Worm (Caenorhabditis elegans) whole organism, young adult: ENCODE results near the gene T27A10.2.

Experiments used
- B0035.1 ChIP-seq: sonication (generic microtip); optimal IDR thresholded peaks from 2 replicates; lab custom pipeline; 2016; ENCODE audit warnings: missing genetic modification characterization, mild to moderate bottlenecking, missing compliant biosample characterization, missing genotype, missing genetic modification reagents
- B0261.1 ChIP-seq: sonication (generic microtip); optimal IDR thresholded peaks from 2 replicates; lab custom pipeline; 2016; ENCODE audit warnings: mild to moderate bottlenecking, missing genetic modification characterization, moderate library complexity, missing compliant biosample characterization
- D2030.7 ChIP-seq: fragments of 200-800 bp; sonication (Bioruptor generic); IDR thresholded peaks from 2 replicates; pipeline ENCODE4 v1.3.6; 2022; ENCODE audit warnings: missing genetic modification reagents, missing genetic modification characterization, missing compliant biosample characterization
- F23B12.7 ChIP-seq: sonication (generic microtip); optimal IDR thresholded peaks from 2 replicates; lab custom pipeline; 2017; ENCODE audit warnings: missing genetic modification characterization, mild to moderate bottlenecking, missing compliant biosample characterization, antibody characterized with exemption, moderate library complexity; ENCODE audit not compliant: insufficient read depth
- K11D2.4 ChIP-seq: fragments of 200-800 bp; sonication (Bioruptor generic); IDR thresholded peaks from 2 replicates; pipeline ENCODE4 v1.3.6; 2022; ENCODE audit warnings: missing genetic modification reagents, missing genetic modification characterization, missing compliant biosample characterization
- ama-1 ChIP-seq, 3 experiments: fragments of 150-350 bp in 1 of 3; sonication (generic microtip) in 2 of 3; optimal IDR thresholded peaks; 2 replicates each; lab custom pipeline; 2014 to 2018; ENCODE audit warnings: missing biosample characterization in 2 of 3, missing genetic modification characterization in 2 of 3, missing genetic modification reagents in 2 of 3
- atf-7 ChIP-seq: sonication (generic microtip); optimal IDR thresholded peaks from 2 replicates; lab custom pipeline; 2017; ENCODE audit warnings: mild to moderate bottlenecking, missing genetic modification characterization, missing compliant biosample characterization
- ceh-100 ChIP-seq: fragments of 200-800 bp; sonication (Bioruptor generic); IDR thresholded peaks from 2 replicates; pipeline ENCODE4 v1.3.6; 2022; ENCODE audit warnings: missing genetic modification reagents, missing genetic modification characterization, missing compliant biosample characterization
- ceh-27 ChIP-seq: fragments of 200-800 bp; sonication (Bioruptor generic); optimal IDR thresholded peaks from 2 replicates; lab custom pipeline; 2018; ENCODE audit warnings: mild to moderate bottlenecking, missing genetic modification characterization, moderate library complexity, missing compliant biosample characterization
- ceh-40 ChIP-seq: fragments of 200-800 bp; sonication (Bioruptor generic); IDR thresholded peaks from 2 replicates; pipeline ENCODE4 v1.3.6; 2022; ENCODE audit warnings: missing genetic modification characterization, missing compliant biosample characterization
- ceh-91 ChIP-seq: fragments of 200-800 bp; sonication (Bioruptor generic); IDR thresholded peaks from 2 replicates; pipeline ENCODE4 v1.3.6; 2022; ENCODE audit warnings: missing genetic modification reagents, missing genetic modification characterization, missing compliant biosample characterization
- dox-1 ChIP-seq: fragments of 200-800 bp; sonication (Bioruptor generic); IDR thresholded peaks from 2 replicates; pipeline ENCODE4 v1.3.6; 2022; ENCODE audit warnings: missing genetic modification reagents, missing genetic modification characterization, missing compliant biosample characterization
- egrh-3 ChIP-seq: fragments of 200-800 bp; sonication (Bioruptor generic); IDR thresholded peaks from 2 replicates; pipeline ENCODE4 v1.3.6; 2022; ENCODE audit warnings: missing genetic modification reagents, missing genetic modification characterization, missing compliant biosample characterization
- ets-4 ChIP-seq: fragments of 200-800 bp; sonication (Bioruptor generic); optimal IDR thresholded peaks from 2 replicates; lab custom pipeline; 2018; ENCODE audit warnings: mild to moderate bottlenecking, missing genetic modification characterization, missing compliant biosample characterization
- gei-17 ChIP-seq: fragments of 200-800 bp; sonication (Bioruptor generic); optimal IDR thresholded peaks from 2 replicates; lab custom pipeline; 2018; ENCODE audit warnings: mild to moderate bottlenecking, missing genetic modification characterization, missing compliant biosample characterization
- hlh-12 ChIP-seq: sonication (generic microtip); optimal IDR thresholded peaks from 2 replicates; lab custom pipeline; 2016; ENCODE audit warnings: missing genetic modification characterization, missing compliant biosample characterization
- hsf-1 ChIP-seq: fragments of 200-800 bp; sonication (Bioruptor generic); IDR thresholded peaks from 2 replicates; pipeline ENCODE4 v1.3.6; 2022; ENCODE audit warnings: missing genetic modification reagents, missing genetic modification characterization, missing compliant biosample characterization
- lag-1 ChIP-seq: fragments of 200-800 bp; sonication (Bioruptor generic); IDR thresholded peaks from 2 replicates; pipeline ENCODE4 v1.3.6; 2022; ENCODE audit warnings: missing genetic modification reagents, missing genetic modification characterization, missing compliant biosample characterization
- let-526 ChIP-seq: fragments of 200-800 bp; sonication (Bioruptor generic); IDR thresholded peaks from 2 replicates; pipeline ENCODE4 v1.3.6; 2022; ENCODE audit warnings: missing genetic modification reagents, missing genetic modification characterization, missing compliant biosample characterization
- let-607 ChIP-seq, 2 experiments: fragments of 200-800 bp in 1 of 2; sonication (Bioruptor generic) in 1 of 2; sonication (generic microtip) in 1 of 2; optimal IDR thresholded peaks; 2 replicates each; lab custom pipeline; 2016 to 2018; ENCODE audit warnings: mild to moderate bottlenecking in 2 of 2, missing compliant biosample characterization in 2 of 2, missing genetic modification characterization in 2 of 2, moderate library complexity in 2 of 2, missing genotype in 1 of 2
- madf-10 ChIP-seq: sonication (generic microtip); optimal IDR thresholded peaks from 2 replicates; lab custom pipeline; 2016; ENCODE audit warnings: mild to moderate bottlenecking, missing genetic modification characterization, missing compliant biosample characterization
- madf-6 ChIP-seq: fragments of 200-800 bp; sonication (Bioruptor generic); IDR thresholded peaks from 2 replicates; pipeline ENCODE4 v1.3.6; 2022; ENCODE audit warnings: missing genetic modification reagents, missing genetic modification characterization, missing compliant biosample characterization
- nfya-2 ChIP-seq: fragments of 200-800 bp; sonication (Bioruptor generic); IDR thresholded peaks from 2 replicates; pipeline ENCODE4 v1.3.6; 2022; ENCODE audit warnings: missing genetic modification reagents, missing genetic modification characterization, missing compliant biosample characterization
- nhr-179 ChIP-seq: sonication (generic microtip); optimal IDR thresholded peaks from 2 replicates; lab custom pipeline; 2016; ENCODE audit warnings: mild to moderate bottlenecking, missing genetic modification characterization, missing compliant biosample characterization
- nhr-80 ChIP-seq: sonication (generic microtip); optimal IDR thresholded peaks from 2 replicates; lab custom pipeline; 2016; ENCODE audit warnings: missing genetic modification characterization, missing compliant biosample characterization
- nhr-90 ChIP-seq: sonication (generic microtip); optimal IDR thresholded peaks from 2 replicates; lab custom pipeline; 2016; ENCODE audit warnings: missing genotype, mild to moderate bottlenecking, missing genetic modification characterization, missing compliant biosample characterization
- pbrm-1 ChIP-seq: fragments of 200-800 bp; sonication (Bioruptor generic); IDR thresholded peaks from 2 replicates; pipeline ENCODE4 v1.3.6; 2022; ENCODE audit warnings: missing genetic modification reagents, missing genetic modification characterization, missing compliant biosample characterization
- pha-4 ChIP-seq: fragments of 150-350 bp; sonication (generic microtip); optimal IDR thresholded peaks from 2 replicates; lab custom pipeline; 2014; ENCODE audit warnings: missing biosample characterization, missing genetic modification reagents, missing genetic modification characterization
- sdz-38 ChIP-seq: sonication (generic microtip); optimal IDR thresholded peaks from 2 replicates; lab custom pipeline; 2016; ENCODE audit warnings: missing genotype, missing genetic modification characterization, missing compliant biosample characterization
- snpc-1.3 ChIP-seq: sonication (generic microtip); optimal IDR thresholded peaks from 2 replicates; lab custom pipeline; 2017; ENCODE audit warnings: missing genetic modification characterization, mild to moderate bottlenecking, missing compliant biosample characterization, antibody characterized with exemption, moderate library complexity, missing genotype, missing genetic modification reagents; ENCODE audit not compliant: insufficient read depth
- tbp1 ChIP-seq: fragments of 200-800 bp; sonication (Bioruptor generic); optimal IDR thresholded peaks from 2 replicates; lab custom pipeline; 2018; ENCODE audit warnings: mild to moderate bottlenecking, missing genetic modification characterization, missing compliant biosample characterization
- zim-3 ChIP-seq: sonication (generic microtip); optimal IDR thresholded peaks from 2 replicates; lab custom pipeline; 2017; ENCODE audit warnings: mild to moderate bottlenecking, missing genetic modification characterization, moderate library complexity, missing compliant biosample characterization
- ztf-28 ChIP-seq: fragments of 200-800 bp; sonication (Bioruptor generic); IDR thresholded peaks from 2 replicates; pipeline ENCODE4 v1.3.6; 2022; ENCODE audit warnings: missing genetic modification reagents, missing genetic modification characterization, missing compliant biosample characterization

Gene T27A10.2

ce11 chrX:3605727-3606126, 20.0 kb downstream of the T27A10.2 start, which contains the start of gene C18B2.4 (continued):
- TF ChIP-seq B0261.1 (tag; lab: Kevin White, UChicago): no peak

ce11 chrX:3610442-3610841, 24.7 kb downstream of the T27A10.2 start:
- TF ChIP-seq tbp1 (GFP tag; lab: Kevin White, UChicago): no peak

- TF ChIP-seq egrh-3 (GFP tag; lab: Robert Waterston, UW) (no peak), dox-1 (GFP tag; lab: Robert Waterston, UW) (peak; percentile 74), let-526 (GFP tag; lab: Robert Waterston, UW) (peak; percentile 74), madf-10 (tag; lab: Kevin White, UChicago) (no peak), let-607 (tag; optimal IDR thresholded peaks at IDR 0.05; lab: Kevin White, UChicago) (peak; percentile 19 to 82), nhr-80 (tag; lab: Kevin White, UChicago) (peak; percentile 98), ets-4 (peak; percentile 80)
Measured at ce11 chrX:3611042-3611623, 25.4 kb downstream of the T27A10.2 start, which contains the start of gene C18B2.5. Gene C18B2.5, minus strand, starts transcription at chrX:3611092.

ce11 chrX:3611740-3612139, 26.0 kb downstream of the T27A10.2 start:
- TF ChIP-seq B0035.1 (tag; lab: Kevin White, UChicago) (no peak), D2030.7 (GFP tag; lab: Robert Waterston, UW) (no peak), ztf-28 (GFP tag; lab: Robert Waterston, UW) (no peak), B0261.1 (tag; lab: Kevin White, UChicago) (no peak), hlh-12 (no peak), F23B12.7 (tag; lab: Kevin White, UChicago) (no peak), nhr-179 (no peak), ceh-40 (no peak), ama-1 (optimal IDR thresholded peaks at IDR 0.05; lab: Kevin White, UChicago) (no peak), ama-1 (GFP tag; optimal IDR thresholded peaks at IDR 0.05; lab: Kevin White, UChicago) (no peak), K11D2.4 (GFP tag; lab: Robert Waterston, UW) (no peak), ceh-27 (no peak), gei-17 (GFP tag; lab: Kevin White, UChicago) (no peak), zim-3 (no peak), sdz-38 (tag; lab: Kevin White, UChicago) (no peak), pbrm-1 (GFP tag; lab: Robert Waterston, UW) (no peak), ceh-91 (no peak), ceh-100 (GFP tag; lab: Robert Waterston, UW) (no peak), snpc-1.3 (tag; lab: Kevin White, UChicago) (no peak), madf-10 (tag; lab: Kevin White, UChicago) (no peak)

- TF ChIP-seq K11D2.4 (GFP tag; lab: Robert Waterston, UW) (no peak), let-607 (tag; optimal IDR thresholded peaks at IDR 0.05; lab: Kevin White, UChicago) (peak; percentile 13 to 21), atf-7 (tag; lab: Kevin White, UChicago) (no peak), nfya-2 (GFP tag; lab: Robert Waterston, UW) (no peak), lag-1 (GFP tag; lab: Robert Waterston, UW) (no peak), hsf-1 (GFP tag; lab: Robert Waterston, UW) (no peak), nhr-80 (tag; lab: Kevin White, UChicago) (peak; percentile 83), ama-1 (optimal IDR thresholded peaks at IDR 0.05; lab: Kevin White, UChicago) (no peak), ama-1 (GFP tag; optimal IDR thresholded peaks at IDR 0.05; lab: Kevin White, UChicago) (no peak), madf-6 (GFP tag; lab: Robert Waterston, UW) (no peak), pha-4 (no peak), nhr-90 (no peak)
Measured at ce11 chrX:3613665-3614064, 27.9 kb downstream of the T27A10.2 start.
